Fruit fly (Drosophila melanogaster): ENCODE results near the gene Srp54.

Srp54 gene

DNA sequence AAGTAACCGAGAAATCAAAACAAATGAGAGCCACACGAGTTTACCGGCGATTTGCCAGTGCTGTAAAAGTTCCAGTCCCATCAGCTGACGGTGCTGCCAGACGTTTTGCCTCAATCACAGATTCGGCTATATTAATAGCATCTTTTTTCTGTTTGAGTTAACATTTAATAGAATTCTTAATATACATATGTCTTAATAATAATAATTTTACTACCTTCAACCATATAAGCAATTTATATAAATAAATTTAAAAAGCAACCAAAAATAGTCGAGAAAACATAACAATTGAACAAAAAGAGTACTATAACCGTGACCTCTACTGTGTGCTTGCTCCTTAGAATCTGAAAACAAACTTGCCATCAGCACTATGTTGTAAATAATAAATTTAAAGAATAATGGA, 41.4 kb downstream of the Srp54 start, which contains the start of the genes CG13126 and CG4709 (continued):
- TF ChIP-seq Vsx1 (GFP tag; optimal IDR thresholded peaks at IDR 0.05) (peak; percentile 86), salm (tag; optimal IDR thresholded peaks at IDR 0.05) (peak; percentile 82), CG2129 (GFP tag; IDR thresholded peaks at IDR 0.05; ENCODE audit: partially characterized antibody) (no peak), CG13287 (GFP tag; IDR thresholded peaks at IDR 0.05; ENCODE audit: partially characterized antibody) (no peak; the same call in 1 of the 2 replicates), CG1233 (GFP tag; optimal IDR thresholded peaks at IDR 0.05) (peak; percentile 90), ato (GFP tag; IDR thresholded peaks at IDR 0.05; ENCODE audit: partially characterized antibody) (no peak), slp2 (GFP tag; optimal IDR thresholded peaks at IDR 0.05) (peak; percentile 26), CG14050 (GFP tag; IDR thresholded peaks at IDR 0.05) (peak; percentile 76), nom (GFP tag; optimal IDR thresholded peaks at IDR 0.05) (peak; percentile 85), z (GFP tag; IDR thresholded peaks at IDR 0.05) (no peak), CG7839 (tag; optimal IDR thresholded peaks at IDR 0.05) (peak; percentile 94), amos (GFP tag; IDR thresholded peaks at IDR 0.05; ENCODE audit: partially characterized antibody) (no peak), cad (GFP tag; optimal IDR thresholded peaks at IDR 0.05) (no peak), HLH3B (GFP tag; IDR thresholded peaks at IDR 0.05) (peak; percentile 89), CG16863 (GFP tag; optimal IDR thresholded peaks at IDR 0.05) (peak; percentile 24), gce (GFP tag; IDR thresholded peaks at IDR 0.05) (peak; percentile 73; the same call in 2 of the 3 replicates), Opbp (GFP tag; IDR thresholded peaks at IDR 0.05; ENCODE audit: partially characterized antibody) (no peak), luna (GFP tag; optimal IDR thresholded peaks at IDR 0.05) (no peak), CG10431 (GFP tag; optimal IDR thresholded peaks at IDR 0.05) (peak; percentile 77), cato (GFP tag; optimal IDR thresholded peaks at IDR 0.05; ENCODE audit: borderline replicate concordance) (peak; percentile 70), fd96Cb (tag; optimal IDR thresholded peaks at IDR 0.05) (peak; percentile 91), CG7271 (tag; optimal IDR thresholded peaks at IDR 0.05) (peak; percentile 93), croc (GFP tag; conservative IDR thresholded peaks at IDR 0.05) (peak; percentile 87), Bdp1 (GFP tag; optimal IDR thresholded peaks at IDR 0.05) (peak; percentile 28), CG14014 (GFP tag; IDR thresholded peaks at IDR 0.05) (peak; percentile 87), CG13894 (tag; optimal IDR thresholded peaks at IDR 0.05) (peak; percentile 87), dm (GFP tag; optimal IDR thresholded peaks at IDR 0.05) (peak; percentile 20), E2f2 (GFP tag; IDR thresholded peaks at IDR 0.05) (peak; percentile 76), Ravus (GFP tag; IDR thresholded peaks at IDR 0.05) (peak; percentile 67), kay (GFP tag; optimal IDR thresholded peaks at IDR 0.05) (peak; percentile 82), CG11695 (GFP tag; IDR thresholded peaks at IDR 0.05) (peak; percentile 95), Hmr (GFP tag; optimal IDR thresholded peaks at IDR 0.05) (peak; percentile 91), btn (GFP tag; optimal IDR thresholded peaks at IDR 0.05) (no peak), kni (GFP tag; optimal IDR thresholded peaks at IDR 0.05) (no peak), CG5180 (GFP tag; optimal IDR thresholded peaks at IDR 0.05) (peak; percentile 71), psq (GFP tag; optimal IDR thresholded peaks at IDR 0.05) (peak; percentile 64), CG10543 (GFP tag; optimal IDR thresholded peaks at IDR 0.05) (peak; percentile 63), CG17612 (GFP tag; IDR thresholded peaks at IDR 0.05) (0 out of 2 replicates have a peak, but pooled peaks have one; percentile 30), mam (GFP tag; optimal IDR thresholded peaks at IDR 0.05) (peak; percentile 46), pfk (GFP tag; optimal IDR thresholded peaks at IDR 0.05) (no peak), Asciz (GFP tag; optimal IDR thresholded peaks at IDR 0.05) (peak; percentile 90), CG31388 (GFP tag; optimal IDR thresholded peaks at IDR 0.05) (peak; percentile 84), CG4404 (GFP tag; IDR thresholded peaks at IDR 0.05) (peak; percentile 81), odd (GFP tag; optimal IDR thresholded peaks at IDR 0.05) (peak; percentile 82), Sry-β (GFP tag; optimal IDR thresholded peaks at IDR 0.05) (peak; percentile 61), Blimp-1 (GFP tag; optimal IDR thresholded peaks at IDR 0.05) (peak; percentile 94), ttk (GFP tag; IDR thresholded peaks at IDR 0.05) (peak; percentile 89), CG10209 (GFP tag; optimal IDR thresholded peaks at IDR 0.05) (peak; percentile 91), abd-A (tag; optimal IDR thresholded peaks at IDR 0.05) (no peak), CG30431 (GFP tag; optimal IDR thresholded peaks at IDR 0.05) (peak; percentile 71)

Data from whole organism, embryonic.